Worm (Caenorhabditis elegans): Measurements from ENCODE around the gene T27E7.5.

T27E7.5 gene

DNA sequence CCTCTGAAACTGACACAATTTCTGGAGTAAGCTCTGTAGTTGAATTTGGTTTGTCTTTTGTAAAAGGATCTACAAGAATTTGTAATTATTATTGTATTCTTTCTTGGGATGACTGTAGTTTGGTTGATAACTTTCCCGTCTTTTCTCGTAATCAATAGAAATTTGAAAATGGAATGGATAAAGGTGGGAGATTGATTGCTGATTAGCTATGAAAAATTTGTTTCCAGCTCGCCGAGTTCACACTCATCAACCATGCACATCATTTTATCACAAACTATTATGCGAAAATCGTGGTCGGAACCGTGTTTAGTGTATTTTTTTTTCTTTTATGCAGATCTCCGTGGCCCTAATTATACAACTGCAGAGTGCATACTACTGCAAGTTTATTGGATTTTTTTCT, at the start of gene T27E7.5:
Gene T27E7.5 (plus strand): TSS at position 253 of the 400 bp plus-strand sequence.
- no peak for TF ChIP-seq ama-1 (optimal IDR thresholded peaks at IDR 0.05)
- no peak for TF ChIP-seq ZK546.5 (tag; optimal IDR thresholded peaks at IDR 0.05)
- TF ChIP-seq nhr-67 (tag; optimal IDR thresholded peaks at IDR 0.05) = no peak
- TF ChIP-seq lin-39 (tag; optimal IDR thresholded peaks at IDR 0.05) = no peak
- no peak for TF ChIP-seq mml-1 (tag; optimal IDR thresholded peaks at IDR 0.05)
- no peak for TF ChIP-seq sea-2 (GFP tag; optimal IDR thresholded peaks at IDR 0.05)
- TF ChIP-seq ceh-9 (tag; optimal IDR thresholded peaks at IDR 0.05) = no peak
- no peak for TF ChIP-seq R02D3.7 (tag; optimal IDR thresholded peaks at IDR 0.05)
- TF ChIP-seq ceh-16 (tag; optimal IDR thresholded peaks at IDR 0.05) = no peak
- no peak for TF ChIP-seq egl-5 (tag; optimal IDR thresholded peaks at IDR 0.05)

DNA sequence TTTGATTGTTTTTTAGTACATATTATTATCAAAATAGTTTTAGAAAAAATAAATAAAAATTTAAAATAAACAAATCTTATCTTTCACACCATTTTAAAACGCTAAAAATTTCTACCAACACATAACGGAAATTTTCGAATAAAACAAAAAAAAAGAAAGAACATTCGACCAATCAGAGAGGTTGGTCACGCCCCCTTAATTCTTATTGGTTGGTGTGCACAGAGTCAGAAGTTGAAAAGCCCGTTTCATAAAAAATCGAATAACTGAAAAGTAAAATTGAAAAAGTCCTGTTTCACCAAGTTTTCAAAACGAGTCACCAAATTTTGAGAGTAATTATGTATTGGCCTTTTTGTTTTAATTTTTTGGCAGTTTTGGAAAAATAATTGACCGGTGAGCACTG, 45.8 kb upstream of the T27E7.5 start:
- no peak for TF ChIP-seq elt-1 (tag; optimal IDR thresholded peaks at IDR 0.05)
- TF ChIP-seq nfya-1 (tag; optimal IDR thresholded peaks at IDR 0.05; ENCODE audit: insufficient read depth) = peak; percentile 79

DNA sequence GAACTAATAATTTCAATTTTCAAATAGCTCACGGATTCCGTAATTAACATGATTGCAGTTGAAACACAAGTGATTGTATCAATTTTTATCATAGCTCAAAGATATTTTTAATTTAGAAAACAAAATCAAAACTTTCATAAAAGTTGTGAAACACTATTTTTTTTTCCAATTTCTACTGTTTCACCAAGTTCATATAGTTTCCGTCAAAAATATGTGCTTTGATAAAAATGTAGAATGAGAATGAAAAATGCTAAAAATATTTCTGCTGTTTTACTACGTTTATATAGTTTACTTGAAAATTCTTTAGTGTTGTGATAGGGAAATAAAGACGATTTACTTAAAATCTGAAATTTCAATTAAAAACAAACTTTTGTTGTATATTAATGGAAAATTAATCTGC, 41.5 kb upstream of the T27E7.5 start:
- TF ChIP-seq nhr-11 (tag; optimal IDR thresholded peaks at IDR 0.05) = no peak
- no peak for TF ChIP-seq tbx-2 (tag; optimal IDR thresholded peaks at IDR 0.05)
- no peak for TF ChIP-seq nhr-43 (tag; optimal IDR thresholded peaks at IDR 0.05; ENCODE audit: poor library complexity, severe bottlenecking)
- TF ChIP-seq lin-39 (tag; optimal IDR thresholded peaks at IDR 0.05) = no peak
- no peak for TF ChIP-seq nhr-76 (tag; optimal IDR thresholded peaks at IDR 0.05)
- no peak for TF ChIP-seq lin-15B (tag; optimal IDR thresholded peaks at IDR 0.05)
- no peak for TF ChIP-seq R02D3.7 (tag; optimal IDR thresholded peaks at IDR 0.05)
- TF ChIP-seq fkh-2 (tag; optimal IDR thresholded peaks at IDR 0.05) = no peak
- TF ChIP-seq egl-5 (tag; optimal IDR thresholded peaks at IDR 0.05) = no peak
- TF ChIP-seq egl-27 (tag; optimal IDR thresholded peaks at IDR 0.05) = no peak
- no peak for TF ChIP-seq sea-2 (GFP tag; optimal IDR thresholded peaks at IDR 0.05)
- TF ChIP-seq nhr-77 (tag; optimal IDR thresholded peaks at IDR 0.05) = no peak
- TF ChIP-seq ztf-11 (tag; optimal IDR thresholded peaks at IDR 0.05) = no peak
- TF ChIP-seq nhr-23 (tag; optimal IDR thresholded peaks at IDR 0.05) = no peak
- TF ChIP-seq lsy-12 (tag; optimal IDR thresholded peaks at IDR 0.05) = no peak

DNA sequence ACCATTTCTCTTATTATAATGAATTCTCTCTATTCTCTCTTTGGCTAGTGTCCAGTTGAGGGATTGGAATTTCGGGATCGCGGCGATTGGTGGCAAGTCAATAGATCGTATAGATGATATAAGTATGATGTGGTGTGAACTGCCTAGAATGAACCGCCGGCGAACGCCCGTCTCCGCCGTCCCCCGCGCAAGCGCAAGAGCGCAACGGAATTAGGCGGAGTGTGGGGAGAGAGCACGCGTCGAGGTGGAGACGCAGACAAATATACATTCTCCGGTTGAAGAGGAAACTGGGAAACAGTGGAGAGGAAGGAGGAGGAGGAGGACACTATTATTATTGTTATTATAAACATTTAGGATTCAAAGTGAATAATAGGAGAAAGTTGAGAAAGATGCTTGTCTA, 40.5 kb upstream of the T27E7.5 start:
- peak; percentile 51 for TF ChIP-seq hmg-11 (tag; optimal IDR thresholded peaks at IDR 0.05)
- TF ChIP-seq nhr-67 (tag; optimal IDR thresholded peaks at IDR 0.05) = no peak

DNA sequence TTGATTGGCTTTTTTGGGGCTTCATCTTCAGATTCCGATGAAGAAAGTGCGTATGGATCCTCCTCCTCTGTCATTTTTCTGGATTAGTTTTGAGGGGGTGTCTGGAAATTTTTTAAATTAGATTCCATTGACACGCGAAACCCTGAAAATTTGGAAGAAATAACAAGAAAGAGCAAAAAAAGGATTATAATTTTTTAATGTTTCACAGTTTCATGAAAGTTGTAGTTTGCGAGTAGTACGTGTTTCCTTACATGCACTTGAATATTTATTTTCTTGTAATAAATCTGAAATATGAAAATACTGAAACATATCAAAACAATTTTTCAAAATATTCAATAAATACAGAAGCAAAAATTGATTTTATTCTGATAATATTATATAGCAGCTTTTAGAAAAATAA, 31.9 kb upstream of the T27E7.5 start, which contains the start of gene tag-273:
Gene tag-273 (minus strand): TSS at position 101 of the 400 bp plus-strand sequence.
- TF ChIP-seq hmg-11 (tag; optimal IDR thresholded peaks at IDR 0.05) = no peak
- TF ChIP-seq aly-2 (tag; optimal IDR thresholded peaks at IDR 0.05) = no peak
- TF ChIP-seq unc-62 (GFP tag; optimal IDR thresholded peaks at IDR 0.05) = no peak
- no peak for TF ChIP-seq eor-1 (tag; optimal IDR thresholded peaks at IDR 0.05)
- TF ChIP-seq mdl-1 (tag; optimal IDR thresholded peaks at IDR 0.05) = no peak
- TF ChIP-seq egl-27 (tag; optimal IDR thresholded peaks at IDR 0.05) = no peak

DNA sequence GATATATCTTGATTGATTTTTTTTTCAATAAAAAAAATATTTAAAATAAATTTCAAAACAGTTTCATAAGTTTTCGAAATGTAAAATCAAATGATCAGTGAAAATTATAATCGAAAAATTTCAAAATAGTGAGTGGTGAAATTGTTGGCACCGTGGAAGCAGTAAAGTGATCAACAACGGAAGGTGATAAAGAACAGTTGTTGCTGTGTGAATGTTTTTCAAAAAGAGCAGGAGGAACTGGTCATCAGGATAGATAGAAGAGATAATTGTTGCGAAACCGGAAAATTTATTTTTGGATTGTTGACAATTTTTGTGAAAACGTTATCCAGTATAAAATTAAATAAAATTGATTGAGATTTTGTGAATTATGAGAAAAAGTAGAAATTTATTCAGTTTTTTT, 30.9 kb upstream of the T27E7.5 start:
- TF ChIP-seq elt-1 (tag; optimal IDR thresholded peaks at IDR 0.05) = no peak
- TF ChIP-seq ztf-4 (tag; optimal IDR thresholded peaks at IDR 0.05) = no peak
- no peak for TF ChIP-seq ceh-82 (tag; optimal IDR thresholded peaks at IDR 0.05)
- no peak for TF ChIP-seq egl-5 (tag; optimal IDR thresholded peaks at IDR 0.05)
- no peak for TF ChIP-seq nhr-28 (tag; optimal IDR thresholded peaks at IDR 0.05)
- no peak for TF ChIP-seq sea-2 (GFP tag; optimal IDR thresholded peaks at IDR 0.05)
- TF ChIP-seq nhr-237 (tag; optimal IDR thresholded peaks at IDR 0.05) = no peak
- TF ChIP-seq ceh-28 (tag; optimal IDR thresholded peaks at IDR 0.05) = no peak
- TF ChIP-seq daf-12 (tag; optimal IDR thresholded peaks at IDR 0.05) = no peak
- TF ChIP-seq nhr-43 (tag; optimal IDR thresholded peaks at IDR 0.05; ENCODE audit: poor library complexity, severe bottlenecking) = no peak
- no peak for TF ChIP-seq mdl-1 (tag; optimal IDR thresholded peaks at IDR 0.05)
- TF ChIP-seq snpc-4 (tag; optimal IDR thresholded peaks at IDR 0.05) = no peak
- no peak for TF ChIP-seq elt-2 (tag; optimal IDR thresholded peaks at IDR 0.05)
- no peak for TF ChIP-seq pqm-1 (tag; optimal IDR thresholded peaks at IDR 0.05)
- TF ChIP-seq fos-1 (tag; optimal IDR thresholded peaks at IDR 0.05) = no peak
- no peak for TF ChIP-seq nhr-25 (tag; optimal IDR thresholded peaks at IDR 0.05)
